Fruit fly (Drosophila melanogaster): ENCODE results near the gene sofe.

Gene sofe

DNA sequence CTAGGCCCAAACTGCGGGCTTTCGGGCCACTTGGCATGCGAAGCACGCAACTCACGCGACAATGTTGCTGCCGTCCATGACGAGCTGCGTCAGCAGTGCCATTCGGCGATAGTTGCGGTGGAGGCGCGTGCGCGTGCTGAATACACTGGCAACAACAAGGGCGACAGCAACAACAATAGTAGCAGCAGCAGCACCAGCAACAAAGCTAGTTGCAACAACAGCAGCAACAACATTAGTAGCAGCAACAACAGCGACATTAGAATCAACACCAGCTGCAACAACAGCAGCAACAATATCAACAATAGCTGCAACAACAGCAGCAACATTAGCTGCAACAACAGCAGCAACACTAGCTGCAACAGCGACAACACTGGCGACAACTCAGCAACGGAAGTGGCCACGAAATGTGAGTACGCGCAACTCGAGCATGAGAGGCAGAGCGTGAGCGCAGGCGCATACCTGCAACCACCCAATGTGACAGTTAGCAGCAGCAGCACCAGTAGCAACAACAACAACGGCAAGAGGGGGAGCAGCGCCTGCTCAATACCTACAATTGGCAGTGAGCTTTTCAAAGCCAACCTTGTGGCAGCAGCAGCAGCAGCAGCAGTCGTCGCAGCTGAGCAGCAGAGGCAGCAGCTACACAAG is 49.1 kb upstream of the sofe start (continued):
- TF ChIP-seq CG10321 (GFP tag; IDR thresholded peaks at IDR 0.05): no peak
- TF ChIP-seq MTF-1 (GFP tag; optimal IDR thresholded peaks at IDR 0.05; ENCODE audit: borderline replicate concordance): no peak
- TF ChIP-seq Sox100B (GFP tag; optimal IDR thresholded peaks at IDR 0.05): no peak
- no peak for TF ChIP-seq CG3726 (GFP tag; IDR thresholded peaks at IDR 0.05)
- no peak for TF ChIP-seq CG12299 (tag; optimal IDR thresholded peaks at IDR 0.05)
- no peak for TF ChIP-seq CG15011 (GFP tag; optimal IDR thresholded peaks at IDR 0.05)
- TF ChIP-seq CG3995 (GFP tag; optimal IDR thresholded peaks at IDR 0.05): no peak
- no peak for TF ChIP-seq gt (GFP tag; IDR thresholded peaks at IDR 0.05)
- TF ChIP-seq CG6765 (GFP tag; optimal IDR thresholded peaks at IDR 0.05): no peak
- TF ChIP-seq zen (tag; optimal IDR thresholded peaks at IDR 0.05): no peak
- no peak for TF ChIP-seq Lhr (GFP tag; optimal IDR thresholded peaks at IDR 0.05)
- no peak for TF ChIP-seq HLH4C (GFP tag; IDR thresholded peaks at IDR 0.05; ENCODE audit: partially characterized antibody)
- TF ChIP-seq sug (tag; optimal IDR thresholded peaks at IDR 0.05): no peak
- TF ChIP-seq CG3847 (GFP tag; IDR thresholded peaks at IDR 0.05): no peak
- TF ChIP-seq unc-4 (GFP tag; IDR thresholded peaks at IDR 0.05; ENCODE audit: partially characterized antibody): peak; percentile 54; the same call in 1 of the 2 replicates
- no peak for TF ChIP-seq Mad (GFP tag; optimal IDR thresholded peaks at IDR 0.05)
- no peak for TF ChIP-seq gce (GFP tag; IDR thresholded peaks at IDR 0.05)
- no peak for TF ChIP-seq pfk (GFP tag; optimal IDR thresholded peaks at IDR 0.05)
- peak; percentile 92 for TF ChIP-seq CG11504 (tag; optimal IDR thresholded peaks at IDR 0.05)
- no peak for TF ChIP-seq Hr51 (GFP tag; optimal IDR thresholded peaks at IDR 0.05)
- TF ChIP-seq sima (GFP tag; optimal IDR thresholded peaks at IDR 0.05): no peak
- TF ChIP-seq chif (GFP tag; optimal IDR thresholded peaks at IDR 0.05): no peak
- no peak for TF ChIP-seq CG15514 (GFP tag; optimal IDR thresholded peaks at IDR 0.05)
- TF ChIP-seq CG6689 (GFP tag; IDR thresholded peaks at IDR 0.05): no peak
- TF ChIP-seq CG16779 (GFP tag; IDR thresholded peaks at IDR 0.05): no peak
- no peak for TF ChIP-seq Max (GFP tag; optimal IDR thresholded peaks at IDR 0.05)
- no peak for TF ChIP-seq Dek (tag; optimal IDR thresholded peaks at IDR 0.05)
- no peak for TF ChIP-seq CrebB (tag; optimal IDR thresholded peaks at IDR 0.05)
- TF ChIP-seq CG7839 (tag; optimal IDR thresholded peaks at IDR 0.05): no peak
- peak; percentile 72 for TF ChIP-seq CG8478 (optimal IDR thresholded peaks at IDR 0.05)
- TF ChIP-seq ewg (GFP tag; optimal IDR thresholded peaks at IDR 0.05): peak; percentile 99
- no peak for TF ChIP-seq cato (GFP tag; optimal IDR thresholded peaks at IDR 0.05; ENCODE audit: borderline replicate concordance)
- TF ChIP-seq inv (GFP tag; IDR thresholded peaks at IDR 0.05; ENCODE audit: partially characterized antibody): peak; percentile 14; the same call in 1 of the 2 replicates
- no peak for TF ChIP-seq dati (GFP tag; IDR thresholded peaks at IDR 0.05)
- TF ChIP-seq ab (GFP tag; optimal IDR thresholded peaks at IDR 0.05): no peak
- peak; percentile 52 for TF ChIP-seq BEAF-32 (GFP tag; optimal IDR thresholded peaks at IDR 0.05)

DNA sequence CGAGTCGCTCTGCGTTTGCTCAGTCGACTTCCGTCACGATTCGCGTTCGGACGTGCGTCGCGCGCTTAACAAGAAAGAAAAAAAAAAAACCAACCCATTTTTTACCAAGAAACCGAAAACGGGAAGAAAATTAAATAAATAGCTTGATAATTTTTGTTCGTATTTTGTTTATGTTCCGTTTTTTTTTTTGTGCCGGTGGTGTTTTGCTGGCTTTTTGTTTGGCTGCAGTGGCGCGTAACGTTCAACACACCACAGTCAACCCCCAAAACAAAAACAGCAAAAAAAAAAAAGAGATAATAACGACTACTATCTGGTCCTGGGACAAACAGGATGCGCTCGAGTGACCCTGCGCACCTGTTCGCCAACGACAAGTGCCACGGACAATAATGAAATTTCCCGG is 48.3 kb upstream of the sofe start, which contains the start of gene CG43901:
Gene CG43901 (plus strand): TSS at position 301 of the 400 bp plus-strand sequence.
- TF ChIP-seq H15 (GFP tag; IDR thresholded peaks at IDR 0.05) (no peak), bigmax (GFP tag; optimal IDR thresholded peaks at IDR 0.05) (no peak), sqz (GFP tag; optimal IDR thresholded peaks at IDR 0.05) (peak; percentile 30), Sry-δ (GFP tag; optimal IDR thresholded peaks at IDR 0.05) (no peak), sens (GFP tag) (peak; percentile 47)
